Worm (Caenorhabditis elegans) whole organism, L1 larva: ENCODE measurements around the gene F54H12.2.

Experiments used
- F16B12.6 ChIP-seq: fragments of 150-350 bp; optimal IDR thresholded peaks from 2 replicates; lab custom pipeline; 2014; ENCODE audit warnings: missing biosample characterization, missing genetic modification characterization
- alr-1 ChIP-seq: fragments of 200-800 bp; sonication (Bioruptor generic); optimal IDR thresholded peaks from 2 replicates; lab custom pipeline; 2018; ENCODE audit warnings: borderline replicate concordance, mild to moderate bottlenecking, missing genetic modification characterization, missing compliant biosample characterization
- ceh-8 ChIP-seq: fragments of 200-800 bp; sonication (Bioruptor generic); optimal IDR thresholded peaks from 2 replicates; lab custom pipeline; 2018; ENCODE audit warnings: mild to moderate bottlenecking, missing genetic modification characterization, moderate library complexity, missing compliant biosample characterization
- ceh-82 ChIP-seq, 3 experiments: fragments of 150-350 bp in 1 of 3; sonication (generic microtip) in 2 of 3; optimal IDR thresholded peaks; 2 replicates each; lab custom pipeline; 2014 to 2017; ENCODE audit warnings: missing biosample characterization in 3 of 3, missing genetic modification characterization in 3 of 3
- ceh-88 ChIP-seq: fragments of 200-800 bp; sonication (Bioruptor generic); IDR thresholded peaks from 2 replicates; pipeline ENCODE4 v1.3.6; 2022; ENCODE audit warnings: missing genetic modification characterization, missing compliant biosample characterization
- fos-1 ChIP-seq: fragments of 150-350 bp; optimal IDR thresholded peaks from 2 replicates; lab custom pipeline; 2014; ENCODE audit warnings: missing biosample characterization, missing genetic modification characterization
- lin-15B ChIP-seq: fragments of 150-350 bp; sonication (generic microtip); optimal IDR thresholded peaks from 3 replicates; lab custom pipeline; 2014; ENCODE audit warnings: missing biosample characterization, missing genetic modification characterization
- rnt-1 ChIP-seq: sonication (generic microtip); optimal IDR thresholded peaks from 2 replicates; lab custom pipeline; 2016; ENCODE audit warnings: mild to moderate bottlenecking, missing genetic modification characterization, moderate library complexity, missing compliant biosample characterization
- snpc-4 ChIP-seq: fragments of 150-350 bp; optimal IDR thresholded peaks from 2 replicates; lab custom pipeline; 2014; ENCODE audit warnings: missing biosample characterization, missing genetic modification characterization
- unc-130 ChIP-seq: fragments of 150-350 bp; optimal IDR thresholded peaks from 2 replicates; lab custom pipeline; 2017; ENCODE audit warnings: missing biosample characterization, missing genetic modification characterization, inconsistent platforms
- unc-62 ChIP-seq: fragments of 150-350 bp; optimal IDR thresholded peaks from 2 replicates; lab custom pipeline; 2014; ENCODE audit warnings: missing biosample characterization, missing genetic modification reagents, missing genetic modification characterization

- no peak for TF ChIP-seq snpc-4 (tag; lab: Kevin White, UChicago)
- TF ChIP-seq alr-1, result no peak
- no peak for TF ChIP-seq ceh-8 (GFP tag; lab: Kevin White, UChicago)
- no peak for TF ChIP-seq unc-62 (GFP tag; lab: Kevin White, UChicago)
- TF ChIP-seq ceh-88, result no peak
- no peak for TF ChIP-seq ceh-82 (tag; optimal IDR thresholded peaks at IDR 0.05; lab: Kevin White, UChicago)
- no peak for TF ChIP-seq unc-130 (tag; lab: Kevin White, UChicago)
- TF ChIP-seq rnt-1 (tag; lab: Kevin White, UChicago), result no peak
- TF ChIP-seq F16B12.6, result no peak
- TF ChIP-seq lin-15B (tag; lab: Kevin White, UChicago), result no peak
- TF ChIP-seq fos-1 (tag; lab: Kevin White, UChicago), result no peak
These were observed 6.3 kb upstream of the F54H12.2 start, which contains the start of gene C29E4.11 for ce11 chrIII:7958085-7958484.
